Fruit fly (Drosophila melanogaster): ENCODE results near the gene GstD2.

- TF ChIP-seq Pif1A (GFP tag; optimal IDR thresholded peaks at IDR 0.05) (no peak), CG34367 (tag; optimal IDR thresholded peaks at IDR 0.05) (no peak), EcR (GFP tag; optimal IDR thresholded peaks at IDR 0.05) (no peak), CG9948 (tag; optimal IDR thresholded peaks at IDR 0.05) (no peak), D1 (tag; optimal IDR thresholded peaks at IDR 0.05) (no peak), CG13204 (GFP tag; optimal IDR thresholded peaks at IDR 0.05) (no peak), CG8301 (tag; optimal IDR thresholded peaks at IDR 0.05) (no peak), Snoo (tag; optimal IDR thresholded peaks at IDR 0.05) (no peak), CG10348 (GFP tag; IDR thresholded peaks at IDR 0.05) (no peak), CG8159 (tag; optimal IDR thresholded peaks at IDR 0.05) (no peak), gl (tag; optimal IDR thresholded peaks at IDR 0.05) (no peak), Ets98B (GFP tag; IDR thresholded peaks at IDR 0.05) (no peak), Pif1B (GFP tag; optimal IDR thresholded peaks at IDR 0.05) (no peak), CG17806 (tag; optimal IDR thresholded peaks at IDR 0.05) (no peak)
Observed at dm6 chr3R:12376828-12377227, 5.1 kb downstream of the GstD2 start, which contains the start of gene GstD6.
